1 fruit fly cellular context compared by ENCODE assay signal in genomic region chr3L:15600051-15600450, dm6.
TF ChIP-seq lines count a peak whose summit lies in the region.

No protein-coding gene starts in this region.

TF ChIP-seq in whole organism, embryonic, 481 proteins besides CTCF, POLR2A, EP300 and RAD21 (continued from another document):
- TF ChIP-seq Ssrp (tag; optimal IDR thresholded peaks at IDR 0.05; lab: Kevin White, UChicago) = no peak
- TF ChIP-seq hkb (optimal IDR thresholded peaks at IDR 0.05; lab: Kevin White, UChicago) = no peak
- TF ChIP-seq hkb (GFP tag; IDR thresholded peaks at IDR 0.05; lab: Robert Waterston, UW) = no peak
- no peak for TF ChIP-seq ken (GFP tag; IDR thresholded peaks at IDR 0.05; lab: Robert Waterston, UW)
- TF ChIP-seq pros (GFP tag; optimal IDR thresholded peaks at IDR 0.05; lab: Kevin White, UChicago) = no peak
- TF ChIP-seq Dip2 (GFP tag; IDR thresholded peaks at IDR 0.05; lab: Robert Waterston, UW) = no peak
- TF ChIP-seq Meics (GFP tag; optimal IDR thresholded peaks at IDR 0.05; lab: Kevin White, UChicago) = no peak
- TF ChIP-seq CG10321 (GFP tag; IDR thresholded peaks at IDR 0.05; lab: Robert Waterston, UW) = no peak
- no peak for TF ChIP-seq abd-A (tag; optimal IDR thresholded peaks at IDR 0.05; lab: Kevin White, UChicago)
- peak; percentile 1 for TF ChIP-seq Chrac-16 (GFP tag; optimal IDR thresholded peaks at IDR 0.05; lab: Kevin White, UChicago)
- TF ChIP-seq crol (GFP tag; IDR thresholded peaks at IDR 0.05; lab: Robert Waterston, UW) = 0 out of 2 replicates have a peak, but pooled peaks have one; percentile 17
- TF ChIP-seq seq (GFP tag; IDR thresholded peaks at IDR 0.05; lab: Robert Waterston, UW) = 0 out of 2 replicates have a peak, but pooled peaks have one; percentile 14
- no peak for TF ChIP-seq Max (GFP tag; optimal IDR thresholded peaks at IDR 0.05; lab: Kevin White, UChicago)
- no peak for TF ChIP-seq ato (GFP tag; IDR thresholded peaks at IDR 0.05; lab: Robert Waterston, UW; ENCODE audit: partially characterized antibody)
- TF ChIP-seq eyg (GFP tag; optimal IDR thresholded peaks at IDR 0.05; lab: Kevin White, UChicago) = no peak
- TF ChIP-seq CG11504 (tag; optimal IDR thresholded peaks at IDR 0.05; lab: Kevin White, UChicago) = no peak
